Worm (Caenorhabditis elegans): ENCODE data around the gene F52H3.6.
A peak's percentile ranks its signal among the peaks of the same experiment; 100 is the strongest.
"Not testable (repeated sequence)": the region's sequence is repeated elsewhere in the genome, so short reads cannot be mapped to it uniquely, and the experiment has no call there.

The F52H3.6 gene

ce11 chrII:10033163-10033871, 5.1 kb upstream of the F52H3.6 start, which contains the start of gene mtcu-2 (continued):
- TF ChIP-seq egl-43 (GFP tag; IDR thresholded peaks at IDR 0.05) (peak; percentile 99), tag-97 (GFP tag; IDR thresholded peaks at IDR 0.05) (peak; percentile 94), nhr-77 (tag; optimal IDR thresholded peaks at IDR 0.05) (peak; percentile 45), lim-7 (GFP tag; IDR thresholded peaks at IDR 0.05) (peak; percentile 83), Y105C5A.15 (GFP tag; IDR thresholded peaks at IDR 0.05) (peak; percentile 66; the same call in 1 of the 2 replicates), ceh-20 (GFP tag; IDR thresholded peaks at IDR 0.05) (peak; percentile 99), nhr-48 (tag; optimal IDR thresholded peaks at IDR 0.05) (peak; percentile 57), daf-16 (tag; optimal IDR thresholded peaks at IDR 0.05) (peak; percentile 40), hif-1 (tag; optimal IDR thresholded peaks at IDR 0.05) (peak in 1 of 2 experiments; percentile 79), dve-1 (tag; optimal IDR thresholded peaks at IDR 0.05; ENCODE audit: insufficient read depth) (peak; percentile 58), hmg-1.1 (GFP tag; IDR thresholded peaks at IDR 0.05) (peak; percentile 99), Y75B8A.6 (GFP tag; IDR thresholded peaks at IDR 0.05) (peak; percentile 93), hlh-11 (tag; optimal IDR thresholded peaks at IDR 0.05) (peak; percentile 71), lin-38 (GFP tag; IDR thresholded peaks at IDR 0.05) (peak; percentile 100), tra-1 (GFP tag; IDR thresholded peaks at IDR 0.05) (peak; percentile 99), duxl-1 (tag; optimal IDR thresholded peaks at IDR 0.05; ENCODE audit: poor library complexity) (peak; percentile 40), nhr-102 (tag; optimal IDR thresholded peaks at IDR 0.05) (peak; percentile 79), daf-8 (GFP tag; IDR thresholded peaks at IDR 0.05) (peak; percentile 92; the same call in 1 of the 2 replicates), dmd-9 (GFP tag; IDR thresholded peaks at IDR 0.05) (peak; percentile 99), lin-1 (GFP tag; IDR thresholded peaks at IDR 0.05) (peak; percentile 96), mdt-29 (GFP tag; IDR thresholded peaks at IDR 0.05) (peak; percentile 96), T26A8.4 (GFP tag; IDR thresholded peaks at IDR 0.05) (peak; percentile 99), nhr-6 (tag; optimal IDR thresholded peaks at IDR 0.05) (peak; percentile 69)
- not testable (repeated sequence) for TF ChIP-seq daf-16 (GFP tag; optimal IDR thresholded peaks at IDR 0.05)

ce11 chrII:10029890-10030289, 1.7 kb upstream of the F52H3.6 start, which contains the start of gene ttc-36:
Gene ttc-36 (plus strand): TSS chrII:10030190.
- TF ChIP-seq F37D6.2 (tag; optimal IDR thresholded peaks at IDR 0.05) (no peak), lir-3 (tag; optimal IDR thresholded peaks at IDR 0.05) (no peak), php-3 (GFP tag; IDR thresholded peaks at IDR 0.05) (no peak), Y75B8A.6 (GFP tag; IDR thresholded peaks at IDR 0.05) (no peak), egl-27 (tag; optimal IDR thresholded peaks at IDR 0.05) (no peak), sdz-12 (GFP tag; optimal IDR thresholded peaks at IDR 0.05) (no peak), nhr-11 (tag; optimal IDR thresholded peaks at IDR 0.05) (no peak), dpl-1 (GFP tag; optimal IDR thresholded peaks at IDR 0.05) (no peak), ceh-44 (GFP tag; IDR thresholded peaks at IDR 0.05) (no peak), aly-2 (tag; optimal IDR thresholded peaks at IDR 0.05) (no peak), lin-15B (tag; optimal IDR thresholded peaks at IDR 0.05) (no peak), T20F7.1 (GFP tag; optimal IDR thresholded peaks at IDR 0.05) (no peak), ceh-62 (tag; optimal IDR thresholded peaks at IDR 0.05) (no peak), nhr-77 (tag; optimal IDR thresholded peaks at IDR 0.05) (no peak), zfp-2 (tag; optimal IDR thresholded peaks at IDR 0.05) (no peak), skn-1 (tag; optimal IDR thresholded peaks at IDR 0.05) (no peak), jun-1 (tag; optimal IDR thresholded peaks at IDR 0.05) (no peak), mdl-1 (tag; optimal IDR thresholded peaks at IDR 0.05) (no peak), snpc-4 (tag; optimal IDR thresholded peaks at IDR 0.05) (no peak)
